Worm (Caenorhabditis elegans) whole organism, late embryonic: ENCODE data around the gene arrd-10.

Source experiments
- ceh-14 ChIP-seq: sonication (generic microtip); optimal IDR thresholded peaks from 2 replicates; lab custom pipeline; 2016; ENCODE audit warnings: missing genotype, missing genetic modification characterization, missing compliant biosample characterization
- ceh-22 ChIP-seq: sonication (generic microtip); optimal IDR thresholded peaks from 2 replicates; lab custom pipeline; 2017; ENCODE audit warnings: missing biosample characterization, missing genetic modification characterization
- ceh-48 ChIP-seq: sonication (generic microtip); optimal IDR thresholded peaks from 2 replicates; lab custom pipeline; 2016; ENCODE audit warnings: missing genetic modification characterization, inconsistent platforms, missing compliant biosample characterization
- elt-2 ChIP-seq: sonication (generic microtip); optimal IDR thresholded peaks from 2 replicates; lab custom pipeline; 2016; ENCODE audit warnings: missing genetic modification reagents, missing genetic modification characterization, missing compliant biosample characterization
- lin-11 ChIP-seq: fragments of 200-800 bp; sonication (Bioruptor generic); optimal IDR thresholded peaks from 2 replicates; lab custom pipeline; 2018; ENCODE audit warnings: mild to moderate bottlenecking, missing genetic modification characterization, missing compliant biosample characterization
- nfya-1 ChIP-seq: sonication (generic microtip); optimal IDR thresholded peaks from 2 replicates; lab custom pipeline; 2017; ENCODE audit warnings: missing genetic modification characterization, mild to moderate bottlenecking, missing compliant biosample characterization, antibody characterized with exemption, moderate library complexity
- nhr-11 ChIP-seq: fragments of 150-350 bp; optimal IDR thresholded peaks from 2 replicates; lab custom pipeline; 2014; ENCODE audit warnings: missing biosample characterization, missing genetic modification characterization
- pha-4 ChIP-seq: fragments of 150-350 bp; optimal IDR thresholded peaks from 2 replicates; lab custom pipeline; 2018; ENCODE audit warnings: missing biosample characterization, missing genetic modification reagents, missing genetic modification characterization
- sox-4 ChIP-seq: sonication (generic microtip); optimal IDR thresholded peaks from 2 replicates; lab custom pipeline; 2017; ENCODE audit warnings: mild to moderate bottlenecking, missing genetic modification characterization, inconsistent platforms, missing compliant biosample characterization
- tbx-7 ChIP-seq: sonication (generic microtip); optimal IDR thresholded peaks from 2 replicates; lab custom pipeline; 2016; ENCODE audit warnings: missing genotype, missing genetic modification characterization, missing compliant biosample characterization

- no peak for TF ChIP-seq pha-4 (tag; lab: Kevin White, UChicago)
- no peak for TF ChIP-seq elt-2 (tag; lab: Kevin White, UChicago)
- TF ChIP-seq sox-4 (tag; lab: Kevin White, UChicago) = no peak
- TF ChIP-seq ceh-48 (tag; lab: Kevin White, UChicago) = no peak
- TF ChIP-seq nhr-11 = no peak
- TF ChIP-seq lin-11 (tag; lab: Kevin White, UChicago) = no peak
- TF ChIP-seq nfya-1 (tag; lab: Kevin White, UChicago) = no peak
- no peak for TF ChIP-seq ceh-22 (tag; lab: Kevin White, UChicago)
- no peak for TF ChIP-seq ceh-14
- TF ChIP-seq tbx-7 (tag; lab: Kevin White, UChicago) = no peak
These were observed 11.7 kb upstream of the arrd-10 start, which contains the start of gene F58G1.3 for ce11 chrII:12928241-12928640.
